Worm (Caenorhabditis elegans) whole organism, mixed stage, embryonic: ENCODE measurements around the gene end-3.

ENCODE experiments used
- bed-3 ChIP-seq: fragments of 200-800 bp; sonication (Bioruptor generic); optimal IDR thresholded peaks from 3 replicates; lab custom pipeline; 2018; ENCODE audit warnings: mild to moderate bottlenecking, missing genetic modification characterization, moderate library complexity, missing compliant biosample characterization
- blmp-1 ChIP-seq: fragments of 150-350 bp; optimal IDR thresholded peaks from 2 replicates; lab custom pipeline; 2014; ENCODE audit warnings: missing biosample characterization, missing genetic modification characterization
- ceh-39 ChIP-seq: fragments of 150-350 bp; optimal IDR thresholded peaks from 2 replicates; lab custom pipeline; 2014; ENCODE audit warnings: missing biosample characterization, missing genetic modification characterization
- ceh-83 ChIP-seq: fragments of 200-800 bp; sonication (Bioruptor generic); optimal IDR thresholded peaks from 2 replicates; lab custom pipeline; 2018; ENCODE audit warnings: mild to moderate bottlenecking, missing genetic modification characterization, missing compliant biosample characterization
- ces-1 ChIP-seq: fragments of 150-350 bp; optimal IDR thresholded peaks from 2 replicates; lab custom pipeline; 2014; ENCODE audit warnings: missing biosample characterization, missing genetic modification reagents, missing genetic modification characterization
- cnd-1 ChIP-seq: fragments of 200-800 bp; sonication (Bioruptor generic); optimal IDR thresholded peaks from 2 replicates; lab custom pipeline; 2018; ENCODE audit warnings: mild to moderate bottlenecking, missing genetic modification characterization, missing compliant biosample characterization
- drap-1 ChIP-seq: fragments of 200-800 bp; sonication (Bioruptor generic); optimal IDR thresholded peaks from 3 replicates; lab custom pipeline; 2018; ENCODE audit warnings: mild to moderate bottlenecking, missing genetic modification characterization, missing compliant biosample characterization
- elt-1 ChIP-seq: sonication (generic microtip); optimal IDR thresholded peaks from 2 replicates; lab custom pipeline; 2017; ENCODE audit warnings: missing genetic modification characterization, mild to moderate bottlenecking, missing compliant biosample characterization, antibody characterized with exemption, moderate library complexity, borderline replicate concordance; ENCODE audit not compliant: insufficient read depth
- elt-3 ChIP-seq: fragments of 150-350 bp; optimal IDR thresholded peaks from 2 replicates; lab custom pipeline; 2014; ENCODE audit warnings: missing biosample characterization, missing genetic modification characterization
- ham-2 ChIP-seq: fragments of 200-800 bp; sonication (Bioruptor generic); optimal IDR thresholded peaks from 2 replicates; lab custom pipeline; 2018; ENCODE audit warnings: mild to moderate bottlenecking, missing genetic modification characterization, missing compliant biosample characterization
- hlh-1 ChIP-seq: fragments of 150-350 bp; optimal IDR thresholded peaks from 2 replicates; lab custom pipeline; 2014; ENCODE audit warnings: missing biosample characterization, missing genetic modification reagents, missing genetic modification characterization
- lin-13 ChIP-seq: fragments of 150-350 bp; optimal IDR thresholded peaks from 2 replicates; lab custom pipeline; 2014; ENCODE audit warnings: missing biosample characterization, missing genetic modification characterization
- lin-32 ChIP-seq: fragments of 200-800 bp; sonication (Bioruptor generic); optimal IDR thresholded peaks from 2 replicates; lab custom pipeline; 2018; ENCODE audit warnings: mild to moderate bottlenecking, missing genetic modification characterization, missing compliant biosample characterization
- mab-5 ChIP-seq: fragments of 150-350 bp; optimal IDR thresholded peaks from 2 replicates; lab custom pipeline; 2014; ENCODE audit warnings: missing biosample characterization, missing genetic modification characterization
- mep-1 ChIP-seq: fragments of 150-350 bp; optimal IDR thresholded peaks from 2 replicates; lab custom pipeline; 2017; ENCODE audit warnings: missing biosample characterization, missing genetic modification reagents, missing genetic modification characterization, inconsistent platforms
- nhr-12 ChIP-seq: fragments of 150-350 bp; optimal IDR thresholded peaks from 2 replicates; lab custom pipeline; 2014; ENCODE audit warnings: missing biosample characterization, missing genetic modification characterization
- nhr-2 ChIP-seq: fragments of 150-350 bp; optimal IDR thresholded peaks from 2 replicates; lab custom pipeline; 2014; ENCODE audit warnings: missing biosample characterization, missing genetic modification characterization
- nhr-237 ChIP-seq: fragments of 150-350 bp; optimal IDR thresholded peaks from 2 replicates; lab custom pipeline; 2014; ENCODE audit warnings: missing biosample characterization, missing genetic modification characterization
- nhr-28 ChIP-seq: fragments of 150-350 bp; optimal IDR thresholded peaks from 2 replicates; lab custom pipeline; 2014; ENCODE audit warnings: missing biosample characterization, missing genetic modification characterization
- nhr-76 ChIP-seq: sonication (generic microtip); optimal IDR thresholded peaks from 2 replicates; lab custom pipeline; 2017; ENCODE audit warnings: missing biosample characterization, missing genetic modification characterization
- pha-4 ChIP-seq: fragments of 150-350 bp; optimal IDR thresholded peaks from 2 replicates; lab custom pipeline; 2018; ENCODE audit warnings: missing biosample characterization, missing genetic modification reagents, missing genetic modification characterization
- snpc-4 ChIP-seq: fragments of 150-350 bp; optimal IDR thresholded peaks from 2 replicates; lab custom pipeline; 2014; ENCODE audit warnings: missing biosample characterization, missing genetic modification characterization
- sptf-1 ChIP-seq: sonication (generic microtip); optimal IDR thresholded peaks from 2 replicates; lab custom pipeline; 2017; ENCODE audit warnings: mild to moderate bottlenecking, missing genetic modification characterization, moderate library complexity, missing compliant biosample characterization
- unc-120 ChIP-seq: sonication (generic microtip); optimal IDR thresholded peaks from 2 replicates; lab custom pipeline; 2017; ENCODE audit warnings: missing genetic modification characterization, missing compliant biosample characterization; ENCODE audit not compliant: poor library complexity, severe bottlenecking
- unc-39 ChIP-seq: fragments of 150-350 bp; optimal IDR thresholded peaks from 2 replicates; lab custom pipeline; 2014; ENCODE audit warnings: missing biosample characterization, missing genetic modification characterization
- unc-62 ChIP-seq: fragments of 150-350 bp; optimal IDR thresholded peaks from 2 replicates; lab custom pipeline; 2014; ENCODE audit warnings: missing biosample characterization, missing genetic modification reagents, missing genetic modification characterization
- zip-8 ChIP-seq: fragments of 150-350 bp; optimal IDR thresholded peaks from 2 replicates; lab custom pipeline; 2014; ENCODE audit warnings: missing biosample characterization, missing genetic modification characterization
- ztf-11 ChIP-seq: fragments of 150-350 bp; optimal IDR thresholded peaks from 2 replicates; lab custom pipeline; 2014; ENCODE audit warnings: missing biosample characterization, missing genetic modification characterization

end-3 gene

ce11 chrV:14001929-14002328 is 12.6 kb upstream of the end-3 start:
- TF ChIP-seq nhr-2 (tag; lab: Kevin White, UChicago) (no peak), lin-13 (tag; lab: Kevin White, UChicago) (no peak), nhr-76 (tag; lab: Kevin White, UChicago) (no peak), cnd-1 (tag; lab: Kevin White, UChicago) (no peak), nhr-28 (tag; lab: Kevin White, UChicago) (no peak), hlh-1 (tag; lab: Kevin White, UChicago) (no peak), drap-1 (no peak), unc-120 (no peak), blmp-1 (tag; lab: Kevin White, UChicago) (no peak), elt-1 (tag; lab: Kevin White, UChicago) (no peak), sptf-1 (no peak), unc-62 (no peak), elt-3 (tag; lab: Kevin White, UChicago) (no peak)

ce11 chrV:14002402-14002801 is 12.1 kb upstream of the end-3 start:
- no peak for TF ChIP-seq mep-1 (tag; lab: Kevin White, UChicago)
- peak; percentile 44 for TF ChIP-seq ham-2 (GFP tag; lab: Kevin White, UChicago)
- TF ChIP-seq pha-4: peak; percentile 21
- TF ChIP-seq bed-3: no peak

ce11 chrV:14003587-14004156 is 10.8 kb upstream of the end-3 start:
- TF ChIP-seq ces-1 (GFP tag; lab: Kevin White, UChicago) (peak; percentile 32), zip-8 (no peak)

ce11 chrV:14004342-14004741 is 10.2 kb upstream of the end-3 start:
- TF ChIP-seq nhr-12 (tag; lab: Kevin White, UChicago): no peak
- no peak for TF ChIP-seq elt-3 (tag; lab: Kevin White, UChicago)
- no peak for TF ChIP-seq elt-1 (tag; lab: Kevin White, UChicago)
- TF ChIP-seq unc-39 (tag; lab: Kevin White, UChicago): no peak
- peak; percentile 45 for TF ChIP-seq hlh-1 (tag; lab: Kevin White, UChicago)
- no peak for TF ChIP-seq snpc-4 (tag; lab: Kevin White, UChicago)
- TF ChIP-seq ces-1 (GFP tag; lab: Kevin White, UChicago): peak; percentile 56
- TF ChIP-seq ceh-39: no peak
- TF ChIP-seq nhr-237 (tag; lab: Kevin White, UChicago): no peak
- TF ChIP-seq unc-120: peak; percentile 16
- TF ChIP-seq cnd-1 (tag; lab: Kevin White, UChicago): no peak
- no peak for TF ChIP-seq ztf-11 (tag; lab: Kevin White, UChicago)
- peak; percentile 18 for TF ChIP-seq unc-62

ce11 chrV:14005812-14006211 is 8.7 kb upstream of the end-3 start, which contains the start of gene ric-7:
Gene ric-7, minus strand, starts transcription at chrV:14005912.
- TF ChIP-seq ceh-83 (GFP tag; lab: Kevin White, UChicago) (no peak), ceh-39 (no peak), sptf-1 (no peak), nhr-237 (tag; lab: Kevin White, UChicago) (no peak), lin-32 (no peak)

- TF ChIP-seq ham-2 (GFP tag; lab: Kevin White, UChicago) (peak; percentile 21), hlh-1 (tag; lab: Kevin White, UChicago) (no peak), ces-1 (GFP tag; lab: Kevin White, UChicago) (peak; percentile 1)
Measured at ce11 chrV:14006819-14007218, 7.7 kb upstream of the end-3 start.

- no peak for TF ChIP-seq elt-1 (tag; lab: Kevin White, UChicago)
- TF ChIP-seq hlh-1 (tag; lab: Kevin White, UChicago): no peak
- TF ChIP-seq elt-3 (tag; lab: Kevin White, UChicago): no peak
- no peak for TF ChIP-seq mab-5 (tag; lab: Kevin White, UChicago)
Measured at ce11 chrV:14008353-14008859, 6.1 kb upstream of the end-3 start.
